Fruit fly (Drosophila melanogaster) whole organism, embryonic: ENCODE results near the gene Dic61B.

ENCODE experiments used
- Aef1 ChIP-seq: fragments of 200-800 bp; sonication (Bioruptor generic); IDR thresholded peaks from 3 replicates; pipeline ENCODE4 v1.3.6; 2022; ENCODE audit warnings: missing biosample characterization, missing genetic modification characterization
- Awh ChIP-seq: fragments of 200-800 bp; sonication (Bioruptor generic); IDR thresholded peaks from 2 replicates; pipeline ENCODE4, ENCODE4 v1.3.6; 2022; ENCODE audit warnings: missing biosample characterization, missing genetic modification characterization
- B-H1 ChIP-seq: fragments of 200-800 bp; sonication (Bioruptor generic); IDR thresholded peaks from 3 replicates; pipeline ENCODE4 v1.3.6; 2022; ENCODE audit warnings: missing biosample characterization, missing genetic modification characterization
- Bdp1 ChIP-seq: fragments of 200-800 bp; sonication (Bioruptor generic); optimal IDR thresholded peaks from 3 replicates; lab custom pipeline; 2016; ENCODE audit warnings: missing biosample characterization, missing genetic modification characterization
- Bteb2 ChIP-seq: fragments of 200-800 bp; sonication (Bioruptor generic); optimal IDR thresholded peaks from 2 replicates; lab custom pipeline; 2016; ENCODE audit warnings: missing biosample characterization, missing genetic modification characterization
- CG11560 ChIP-seq: fragments of 200-800 bp; sonication (Bioruptor generic); IDR thresholded peaks from 3 replicates; pipeline ENCODE4 v1.3.6; 2022; ENCODE audit warnings: missing biosample characterization, missing genetic modification characterization
- CG11723 ChIP-seq: fragments of 200-800 bp; sonication (Bioruptor generic); optimal IDR thresholded peaks from 2 replicates; lab custom pipeline; 2017; ENCODE audit warnings: missing biosample characterization, mild to moderate bottlenecking, missing genetic modification characterization
- CG12236 ChIP-seq: fragments of 200-800 bp; sonication (Bioruptor generic); optimal IDR thresholded peaks from 2 replicates; lab custom pipeline; 2016; ENCODE audit warnings: missing biosample characterization, missing genetic modification characterization
- CG12942 ChIP-seq: fragments of 200-800 bp; sonication (Bioruptor generic); optimal IDR thresholded peaks from 3 replicates; lab custom pipeline; 2016; ENCODE audit warnings: missing biosample characterization, missing genetic modification characterization
- CG18262 ChIP-seq: fragments of 200-800 bp; optimal IDR thresholded peaks from 3 replicates; lab custom pipeline; 2019; ENCODE audit warnings: missing biosample characterization, mild to moderate bottlenecking, missing genetic modification characterization, moderate library complexity
- CG2199 ChIP-seq: fragments of 200-800 bp; sonication (Bioruptor generic); IDR thresholded peaks from 3 replicates; pipeline ENCODE4 v1.3.6; 2022; ENCODE audit warnings: missing biosample characterization, missing genetic modification characterization
- CG3163 ChIP-seq: fragments of 200-800 bp; sonication (Bioruptor generic); optimal IDR thresholded peaks from 3 replicates; lab custom pipeline; 2016; ENCODE audit warnings: missing biosample characterization, missing genetic modification characterization
- CG7271 ChIP-seq: fragments of 200-800 bp; sonication (Bioruptor generic); optimal IDR thresholded peaks from 2 replicates; lab custom pipeline; 2018; ENCODE audit warnings: missing biosample characterization, mild to moderate bottlenecking, missing genetic modification characterization, moderate library complexity
- CG7987 ChIP-seq: fragments of 200-800 bp; sonication (Bioruptor generic); optimal IDR thresholded peaks from 2 replicates; lab custom pipeline; 2018; ENCODE audit warnings: missing biosample characterization, mild to moderate bottlenecking, missing genetic modification characterization, moderate library complexity
- CG8281 ChIP-seq: fragments of 200-800 bp; sonication (Bioruptor generic); optimal IDR thresholded peaks from 2 replicates; lab custom pipeline; 2018; ENCODE audit warnings: missing biosample characterization, mild to moderate bottlenecking, missing genetic modification characterization, moderate library complexity
- CG8924 ChIP-seq: fragments of 200-800 bp; optimal IDR thresholded peaks from 3 replicates; lab custom pipeline; 2019; ENCODE audit warnings: missing biosample characterization, mild to moderate bottlenecking, missing genetic modification characterization, moderate library complexity
- CkIIα-i1 ChIP-seq: fragments of 200-800 bp; sonication (Bioruptor generic); IDR thresholded peaks from 2 replicates; pipeline ENCODE4 v1.3.6; 2022; ENCODE audit warnings: missing biosample characterization, missing genetic modification characterization
- CoRest ChIP-seq: fragments of 200-800 bp; sonication (Bioruptor generic); optimal IDR thresholded peaks from 3 replicates; lab custom pipeline; 2018; ENCODE audit warnings: missing biosample characterization, mild to moderate bottlenecking, missing genetic modification characterization, moderate library complexity
- Dek ChIP-seq: fragments of 200-800 bp; sonication (Bioruptor generic); optimal IDR thresholded peaks from 3 replicates; lab custom pipeline; 2019; ENCODE audit warnings: missing biosample characterization, mild to moderate bottlenecking, missing genetic modification characterization, moderate library complexity
- Dip3 ChIP-seq: fragments of 200-800 bp; sonication (Bioruptor generic); optimal IDR thresholded peaks from 3 replicates; lab custom pipeline; 2016; ENCODE audit warnings: missing biosample characterization, missing genetic modification characterization
- Dp ChIP-seq: fragments of 200-800 bp; sonication (Bioruptor generic); optimal IDR thresholded peaks from 2 replicates; lab custom pipeline; 2018; ENCODE audit warnings: missing biosample characterization, mild to moderate bottlenecking, missing genetic modification characterization, moderate library complexity
- E2f2 ChIP-seq: fragments of 200-800 bp; sonication (Bioruptor generic); IDR thresholded peaks from 2 replicates; pipeline ENCODE4 v1.3.6; 2022; ENCODE audit warnings: missing biosample characterization, missing genetic modification characterization
- ERR ChIP-seq: fragments of 200-800 bp; sonication (Bioruptor generic); optimal IDR thresholded peaks from 2 replicates; lab custom pipeline; 2016; ENCODE audit warnings: missing biosample characterization, missing genetic modification characterization
- Hsf ChIP-seq: fragments of 200-800 bp; sonication (Bioruptor generic); optimal IDR thresholded peaks from 3 replicates; lab custom pipeline; 2016; ENCODE audit warnings: missing biosample characterization, missing genetic modification characterization
- Lpt ChIP-seq: fragments of >200 bp; optimal IDR thresholded peaks from 2 replicates; lab custom pipeline; 2018; ENCODE audit warnings: missing biosample characterization, missing genetic modification characterization
- Rfx ChIP-seq: fragments of 200-800 bp; sonication (Bioruptor generic); IDR thresholded peaks from 2 replicates; pipeline ENCODE4 v1.3.6; 2022; ENCODE audit warnings: missing biosample characterization, missing genetic modification characterization
- Vsx1 ChIP-seq: fragments of 200-800 bp; sonication (Bioruptor generic); optimal IDR thresholded peaks from 2 replicates; lab custom pipeline; 2017; ENCODE audit warnings: missing biosample characterization, mild to moderate bottlenecking, missing genetic modification characterization, missing genetic modification reagents
- Xrp1 ChIP-seq: fragments of 200-800 bp; sonication (Bioruptor generic); IDR thresholded peaks from 2 replicates; pipeline ENCODE4 v1.3.6; 2022; ENCODE audit warnings: missing biosample characterization, missing genetic modification characterization
- ara ChIP-seq: fragments of 200-800 bp; sonication (Bioruptor generic); IDR thresholded peaks from 2 replicates; pipeline ENCODE4 v1.3.6; 2022; ENCODE audit warnings: missing biosample characterization, missing genetic modification characterization
- ash1 ChIP-seq: fragments of 200-800 bp; sonication (Bioruptor generic); optimal IDR thresholded peaks from 2 replicates; lab custom pipeline; 2018; ENCODE audit warnings: missing biosample characterization, mild to moderate bottlenecking, missing genetic modification characterization
- bsh ChIP-seq, 2 experiments: fragments of 200-800 bp; sonication (Bioruptor generic); optimal IDR thresholded peaks; 2 replicates each; lab custom pipeline; 2017 to 2018; ENCODE audit warnings: mild to moderate bottlenecking in 2 of 2, missing biosample characterization in 2 of 2, missing genetic modification characterization in 2 of 2, moderate library complexity in 1 of 2
- crc ChIP-seq: fragments of 200-800 bp; sonication (Bioruptor generic); optimal IDR thresholded peaks from 2 replicates; lab custom pipeline; 2016; ENCODE audit warnings: missing biosample characterization, missing genetic modification characterization
- dmrt11E ChIP-seq: fragments of 200-800 bp; sonication (Bioruptor generic); optimal IDR thresholded peaks from 3 replicates; lab custom pipeline; 2018; ENCODE audit warnings: missing biosample characterization, mild to moderate bottlenecking, missing genetic modification characterization, moderate library complexity
- ewg ChIP-seq: fragments of 200-800 bp; sonication (Bioruptor generic); optimal IDR thresholded peaks from 3 replicates; lab custom pipeline; 2017; ENCODE audit warnings: mild to moderate bottlenecking, missing biosample characterization, missing genetic modification reagents, missing genetic modification characterization
- fd102C ChIP-seq: fragments of 200-800 bp; sonication (Bioruptor generic); optimal IDR thresholded peaks from 2 replicates; lab custom pipeline; 2018; ENCODE audit warnings: missing biosample characterization, mild to moderate bottlenecking, missing genetic modification characterization, moderate library complexity
- fd96Cb ChIP-seq: fragments of 200-800 bp; sonication (Bioruptor generic); optimal IDR thresholded peaks from 2 replicates; lab custom pipeline; 2018; ENCODE audit warnings: missing biosample characterization, mild to moderate bottlenecking, missing genetic modification characterization, moderate library complexity
- grn ChIP-seq: fragments of 200-800 bp; sonication (Bioruptor generic); optimal IDR thresholded peaks from 3 replicates; lab custom pipeline; 2017; ENCODE audit warnings: missing biosample characterization, missing genetic modification characterization
- gro ChIP-seq: fragments of 200-800 bp; sonication (Bioruptor generic); optimal IDR thresholded peaks from 2 replicates; lab custom pipeline; 2016; ENCODE audit warnings: missing biosample characterization, missing genetic modification characterization
- hb ChIP-seq: fragments of 200-800 bp; sonication (Bioruptor generic); IDR thresholded peaks from 3 replicates; pipeline ENCODE4 v1.3.6; 2022; ENCODE audit warnings: missing biosample characterization, missing genetic modification characterization; ENCODE audit not compliant: partially characterized antibody
- jing ChIP-seq: fragments of 200-800 bp; sonication (Bioruptor generic); optimal IDR thresholded peaks from 2 replicates; lab custom pipeline; 2018; ENCODE audit warnings: missing biosample characterization, mild to moderate bottlenecking, missing genetic modification characterization
- nau ChIP-seq: fragments of 200-800 bp; sonication (Bioruptor generic); optimal IDR thresholded peaks from 3 replicates; lab custom pipeline; 2017; ENCODE audit warnings: missing biosample characterization, mild to moderate bottlenecking, missing genetic modification characterization, missing genetic modification reagents
- pho ChIP-seq: fragments of 200-800 bp; sonication (Bioruptor generic); optimal IDR thresholded peaks from 2 replicates; lab custom pipeline; 2016; ENCODE audit warnings: missing biosample characterization, missing genetic modification characterization
- ro ChIP-seq: fragments of 200-800 bp; sonication (Bioruptor generic); IDR thresholded peaks from 2 replicates; pipeline ENCODE4 v1.3.6; 2022; ENCODE audit warnings: missing biosample characterization, missing genetic modification characterization
- seq ChIP-seq: fragments of 200-800 bp; sonication (Bioruptor generic); IDR thresholded peaks from 2 replicates; pipeline ENCODE4 v1.3.6; 2022; ENCODE audit warnings: missing biosample characterization, missing genetic modification characterization
- sim ChIP-seq: fragments of 200-800 bp; sonication (Bioruptor generic); IDR thresholded peaks from 2 replicates; pipeline ENCODE4 v1.3.6; 2022; ENCODE audit warnings: missing biosample characterization, missing genetic modification characterization
- sisA ChIP-seq: fragments of 200-800 bp; sonication (Bioruptor generic); IDR thresholded peaks from 2 replicates; pipeline ENCODE4 v1.3.6; 2022; ENCODE audit warnings: missing biosample characterization, missing genetic modification characterization
- slbo ChIP-seq: fragments of 200-800 bp; sonication (Bioruptor generic); IDR thresholded peaks from 2 replicates; pipeline ENCODE4 v1.3.6; 2022; ENCODE audit warnings: missing biosample characterization, missing genetic modification characterization
- so ChIP-seq: fragments of 200-800 bp; sonication (Bioruptor generic); IDR thresholded peaks from 3 replicates; pipeline ENCODE4 v1.3.6; 2022; ENCODE audit warnings: missing biosample characterization, missing genetic modification characterization
- tin ChIP-seq: fragments of 200-800 bp; sonication (Bioruptor generic); optimal IDR thresholded peaks from 3 replicates; lab custom pipeline; 2016; ENCODE audit warnings: missing biosample characterization, missing genetic modification characterization
- vfl ChIP-seq: fragments of 200-800 bp; sonication (Bioruptor generic); optimal IDR thresholded peaks from 2 replicates; lab custom pipeline; 2016; ENCODE audit warnings: missing biosample characterization, missing genetic modification characterization

Dic61B gene

DNA sequence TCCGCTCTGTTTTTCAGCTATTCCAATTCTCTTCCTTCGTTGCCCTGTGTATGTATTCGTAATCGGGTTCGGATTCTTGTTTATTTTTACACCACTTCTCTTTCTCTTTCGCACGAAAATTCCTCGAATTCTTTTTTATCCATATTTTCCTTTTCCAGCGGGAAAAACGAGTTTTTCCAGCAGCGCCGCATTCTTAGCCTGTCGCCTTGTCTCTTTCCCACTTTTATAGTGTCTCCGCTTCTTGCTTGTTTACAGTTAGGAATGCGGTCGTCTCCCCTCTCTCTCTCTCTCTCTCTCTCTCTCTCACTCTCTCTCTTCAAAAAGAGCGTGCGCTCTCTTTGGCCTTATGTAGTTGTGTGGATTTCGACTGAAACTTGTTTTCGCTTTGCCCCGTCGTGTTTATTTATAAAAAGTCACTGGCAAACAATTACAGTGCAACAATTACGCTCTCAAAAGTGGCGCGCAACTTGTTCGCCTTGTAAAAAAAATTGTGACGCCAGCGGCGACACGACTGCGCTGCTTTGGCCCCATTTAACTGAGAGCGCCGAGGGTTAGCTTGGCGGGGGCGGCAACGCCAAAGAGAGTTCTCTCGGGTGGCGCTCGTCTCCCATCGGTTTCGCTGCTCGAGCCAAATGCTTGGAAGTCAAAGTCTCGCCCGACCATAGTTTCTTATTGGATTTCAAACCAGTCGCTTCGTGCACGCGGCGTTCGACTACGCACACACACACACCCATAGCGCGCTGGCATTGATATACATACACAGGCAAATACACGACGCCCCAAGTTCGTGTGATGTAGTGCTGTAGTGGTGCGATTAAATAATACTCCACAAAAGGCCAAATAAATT is 21.0 kb downstream of the Dic61B start (continued):
- TF ChIP-seq Xrp1 (GFP tag; lab: Robert Waterston, UW): peak; percentile 5; the same call in 1 of the 2 replicates
- TF ChIP-seq hb: no peak
- no peak for TF ChIP-seq CG8281
- TF ChIP-seq slbo (GFP tag; lab: Robert Waterston, UW): 0 out of 2 replicates have a peak, but pooled peaks have one; percentile 13
- no peak for TF ChIP-seq CG18262 (tag; lab: Kevin White, UChicago)
- TF ChIP-seq Bteb2 (GFP tag; lab: Kevin White, UChicago): no peak
- TF ChIP-seq tin: no peak
- TF ChIP-seq Dip3 (GFP tag; lab: Kevin White, UChicago): no peak
- TF ChIP-seq seq (GFP tag; lab: Robert Waterston, UW): peak; percentile 63; the same call in 1 of the 2 replicates
- no peak for TF ChIP-seq CG7987 (GFP tag; lab: Kevin White, UChicago)
- no peak for TF ChIP-seq ro (GFP tag; lab: Robert Waterston, UW)
- peak; percentile 59 for TF ChIP-seq ash1 (GFP tag; lab: Kevin White, UChicago)
- TF ChIP-seq vfl (GFP tag; lab: Kevin White, UChicago): no peak
- TF ChIP-seq Awh (GFP tag; lab: Robert Waterston, UW): no peak
- TF ChIP-seq Lpt: peak; percentile 50
- TF ChIP-seq CG3163 (GFP tag; lab: Kevin White, UChicago): peak; percentile 98
- no peak for TF ChIP-seq pho
- TF ChIP-seq Rfx: peak; percentile 45; the same call in 1 of the 2 replicates
- TF ChIP-seq ERR (GFP tag; lab: Kevin White, UChicago): no peak
- no peak for TF ChIP-seq B-H1 (GFP tag; lab: Robert Waterston, UW)
- TF ChIP-seq Aef1 (GFP tag; lab: Robert Waterston, UW): no peak
- TF ChIP-seq CG11723: peak; percentile 20
- TF ChIP-seq nau: peak; percentile 66
- TF ChIP-seq fd96Cb (tag; lab: Kevin White, UChicago): no peak
- peak; percentile 23; the same call in 1 of the 2 replicates for TF ChIP-seq E2f2 (GFP tag; lab: Robert Waterston, UW)
- peak; percentile 53; the same call in 1 of the 3 replicates for TF ChIP-seq CG2199
- TF ChIP-seq jing: no peak
- TF ChIP-seq Hsf: no peak
- no peak for TF ChIP-seq CG12236 (GFP tag; lab: Kevin White, UChicago)
- peak; percentile 22 for TF ChIP-seq Dek (tag; lab: Kevin White, UChicago)
- no peak for TF ChIP-seq sim (GFP tag; lab: Robert Waterston, UW)
- TF ChIP-seq sisA (GFP tag; lab: Robert Waterston, UW): no peak
- no peak for TF ChIP-seq grn (GFP tag; lab: Kevin White, UChicago)
- no peak for TF ChIP-seq Vsx1 (GFP tag; lab: Kevin White, UChicago)
- no peak for TF ChIP-seq crc (GFP tag; lab: Kevin White, UChicago)
- TF ChIP-seq CG12942 (GFP tag; lab: Kevin White, UChicago): no peak
- TF ChIP-seq CG11560 (tag; lab: Robert Waterston, UW): no peak
- peak in 1 of 2 experiments; percentile 30 for TF ChIP-seq bsh (GFP tag; optimal IDR thresholded peaks at IDR 0.05; lab: Kevin White, UChicago)
- TF ChIP-seq ara: no peak
- TF ChIP-seq Bdp1 (GFP tag; lab: Kevin White, UChicago): no peak
- TF ChIP-seq Dp (GFP tag; lab: Kevin White, UChicago): peak; percentile 23
- TF ChIP-seq fd102C (GFP tag; lab: Kevin White, UChicago): no peak
- no peak for TF ChIP-seq dmrt11E (tag; lab: Kevin White, UChicago)
- no peak for TF ChIP-seq CkIIα-i1 (GFP tag; lab: Robert Waterston, UW)
- TF ChIP-seq so (GFP tag; lab: Robert Waterston, UW): peak; percentile 75; the same call in 1 of the 3 replicates
- TF ChIP-seq gro (GFP tag; lab: Kevin White, UChicago): no peak
- no peak for TF ChIP-seq CoRest (tag; lab: Kevin White, UChicago)
- peak; percentile 47 for TF ChIP-seq ewg
- no peak for TF ChIP-seq CG7271 (tag; lab: Kevin White, UChicago)
- peak; percentile 24 for TF ChIP-seq CG8924 (tag; lab: Kevin White, UChicago)
